Worm (Caenorhabditis elegans) whole organism, late embryonic: ENCODE results near the gene nhr-243.
A peak's percentile ranks its signal among the peaks of the same experiment; 100 is the strongest.

Source experiments
- C38D4.7 ChIP-seq: fragments of 200-800 bp; sonication (Bioruptor generic); optimal IDR thresholded peaks from 2 replicates; lab custom pipeline; 2018; ENCODE audit warnings: mild to moderate bottlenecking, missing genetic modification characterization, moderate library complexity, missing compliant biosample characterization
- F13H6.1 ChIP-seq: sonication (generic microtip); optimal IDR thresholded peaks from 2 replicates; lab custom pipeline; 2016; ENCODE audit warnings: missing genetic modification characterization, missing compliant biosample characterization
- K09A11.1 ChIP-seq: sonication (generic microtip); optimal IDR thresholded peaks from 2 replicates; lab custom pipeline; 2017; ENCODE audit warnings: antibody characterized with exemption, mild to moderate bottlenecking, missing genetic modification characterization, missing compliant biosample characterization; ENCODE audit not compliant: insufficient read depth
- ahr-1 ChIP-seq: sonication (generic microtip); optimal IDR thresholded peaks from 2 replicates; lab custom pipeline; 2016; ENCODE audit warnings: missing genetic modification characterization, missing compliant biosample characterization
- ama-1 ChIP-seq: fragments of 150-350 bp; optimal IDR thresholded peaks from 2 replicates; lab custom pipeline; 2014
- ceh-14 ChIP-seq: sonication (generic microtip); optimal IDR thresholded peaks from 2 replicates; lab custom pipeline; 2016; ENCODE audit warnings: missing genotype, missing genetic modification characterization, missing compliant biosample characterization
- ceh-18 ChIP-seq: sonication (generic microtip); optimal IDR thresholded peaks from 2 replicates; lab custom pipeline; 2016; ENCODE audit warnings: missing genetic modification characterization, missing compliant biosample characterization
- ceh-22 ChIP-seq: sonication (generic microtip); optimal IDR thresholded peaks from 2 replicates; lab custom pipeline; 2017; ENCODE audit warnings: missing biosample characterization, missing genetic modification characterization
- ceh-45 ChIP-seq: fragments of 200-800 bp; sonication (Bioruptor generic); IDR thresholded peaks from 2 replicates; pipeline ENCODE4 v1.3.6; 2022; ENCODE audit warnings: missing genetic modification reagents, missing genetic modification characterization, missing compliant biosample characterization
- ceh-6 ChIP-seq: fragments of 200-800 bp; sonication (Bioruptor generic); optimal IDR thresholded peaks from 2 replicates; lab custom pipeline; 2018; ENCODE audit warnings: mild to moderate bottlenecking, missing genetic modification characterization, missing compliant biosample characterization
- dmd-4 ChIP-seq: sonication (generic microtip); optimal IDR thresholded peaks from 2 replicates; lab custom pipeline; 2016; ENCODE audit warnings: borderline replicate concordance, missing genetic modification characterization, missing compliant biosample characterization
- dve-1 ChIP-seq: sonication (generic microtip); optimal IDR thresholded peaks from 2 replicates; lab custom pipeline; 2017; ENCODE audit warnings: antibody characterized with exemption, mild to moderate bottlenecking, missing genetic modification characterization, missing compliant biosample characterization
- elt-2 ChIP-seq: sonication (generic microtip); optimal IDR thresholded peaks from 2 replicates; lab custom pipeline; 2016; ENCODE audit warnings: missing genetic modification reagents, missing genetic modification characterization, missing compliant biosample characterization
- eyg-1 ChIP-seq: sonication (generic microtip); optimal IDR thresholded peaks from 2 replicates; lab custom pipeline; 2016; ENCODE audit warnings: missing genotype, missing genetic modification characterization, missing compliant biosample characterization
- fkh-6 ChIP-seq: sonication (generic microtip); optimal IDR thresholded peaks from 2 replicates; lab custom pipeline; 2016; ENCODE audit warnings: missing genetic modification characterization, missing compliant biosample characterization
- gmeb-2 ChIP-seq: sonication (generic microtip); optimal IDR thresholded peaks from 2 replicates; lab custom pipeline; 2016; ENCODE audit warnings: missing genetic modification characterization, inconsistent platforms, missing compliant biosample characterization
- hlh-13 ChIP-seq: fragments of 200-800 bp; sonication (Bioruptor generic); optimal IDR thresholded peaks from 2 replicates; lab custom pipeline; 2018; ENCODE audit warnings: mild to moderate bottlenecking, missing genetic modification characterization, missing compliant biosample characterization
- hlh-30 ChIP-seq: sonication (generic microtip); optimal IDR thresholded peaks from 2 replicates; lab custom pipeline; 2017; ENCODE audit warnings: antibody characterized with exemption, missing genetic modification characterization, missing compliant biosample characterization; ENCODE audit not compliant: insufficient read depth
- hlh-6 ChIP-seq: sonication (generic microtip); optimal IDR thresholded peaks from 2 replicates; lab custom pipeline; 2016; ENCODE audit warnings: missing genotype, missing genetic modification characterization, missing compliant biosample characterization
- hlh-8 ChIP-seq: sonication (generic microtip); optimal IDR thresholded peaks from 2 replicates; lab custom pipeline; 2016; ENCODE audit warnings: missing genotype, missing genetic modification characterization, missing compliant biosample characterization
- madf-2 ChIP-seq: sonication (generic microtip); optimal IDR thresholded peaks from 2 replicates; lab custom pipeline; 2017; ENCODE audit warnings: missing genetic modification characterization, missing compliant biosample characterization
- nfya-1 ChIP-seq: sonication (generic microtip); optimal IDR thresholded peaks from 2 replicates; lab custom pipeline; 2017; ENCODE audit warnings: missing genetic modification characterization, mild to moderate bottlenecking, missing compliant biosample characterization, antibody characterized with exemption, moderate library complexity
- nhr-11 ChIP-seq: fragments of 150-350 bp; optimal IDR thresholded peaks from 2 replicates; lab custom pipeline; 2014; ENCODE audit warnings: missing biosample characterization, missing genetic modification characterization
- pag-3 ChIP-seq: sonication (generic microtip); optimal IDR thresholded peaks from 2 replicates; lab custom pipeline; 2016; ENCODE audit warnings: missing compliant biosample characterization, missing genetic modification characterization, borderline replicate concordance
- pax-1 ChIP-seq: fragments of 150-350 bp; optimal IDR thresholded peaks from 2 replicates; lab custom pipeline; 2014; ENCODE audit warnings: missing biosample characterization, missing genetic modification characterization
- pha-2 ChIP-seq: sonication (generic microtip); optimal IDR thresholded peaks from 2 replicates; lab custom pipeline; 2017; ENCODE audit warnings: mild to moderate bottlenecking, missing genetic modification characterization, missing compliant biosample characterization
- pqm-1 ChIP-seq: sonication (generic microtip); optimal IDR thresholded peaks from 2 replicates; lab custom pipeline; 2016; ENCODE audit warnings: missing genetic modification characterization, missing compliant biosample characterization
- ref-2 ChIP-seq: sonication (generic microtip); optimal IDR thresholded peaks from 2 replicates; lab custom pipeline; 2016; ENCODE audit warnings: missing genetic modification characterization, missing compliant biosample characterization
- sdc-2 ChIP-seq: sonication (generic microtip); optimal IDR thresholded peaks from 2 replicates; lab custom pipeline; 2016; ENCODE audit warnings: missing genotype, missing genetic modification characterization, missing compliant biosample characterization
- sox-2 ChIP-seq: fragments of 200-800 bp; sonication (Bioruptor generic); IDR thresholded peaks from 2 replicates; pipeline ENCODE4 v1.3.6; 2022; ENCODE audit warnings: missing genetic modification reagents, missing genetic modification characterization, missing compliant biosample characterization
- syd-9 ChIP-seq: sonication (generic microtip); optimal IDR thresholded peaks from 2 replicates; lab custom pipeline; 2016; ENCODE audit warnings: mild to moderate bottlenecking, missing genetic modification characterization, moderate library complexity, missing compliant biosample characterization
- tbx-7 ChIP-seq: sonication (generic microtip); optimal IDR thresholded peaks from 2 replicates; lab custom pipeline; 2016; ENCODE audit warnings: missing genotype, missing genetic modification characterization, missing compliant biosample characterization
- unc-3 ChIP-seq, 2 experiments: fragments of 200-800 bp in 1 of 2; sonication (Bioruptor generic) in 1 of 2; sonication (generic microtip) in 1 of 2; conservative IDR thresholded peaks in 1 of 2; optimal IDR thresholded peaks in 1 of 2; 2 replicates each; pipeline versions ENCODE4 v1.3.6 to Lab custom; 2016 to 2022; ENCODE audit warnings: missing compliant biosample characterization in 2 of 2, missing genetic modification characterization in 2 of 2, missing genetic modification reagents in 1 of 2
- unc-42 ChIP-seq: sonication (generic microtip); optimal IDR thresholded peaks from 2 replicates; lab custom pipeline; 2016; ENCODE audit warnings: missing genotype, missing genetic modification characterization, missing compliant biosample characterization
- unc-55 ChIP-seq: sonication (generic microtip); optimal IDR thresholded peaks from 2 replicates; lab custom pipeline; 2017; ENCODE audit warnings: missing biosample characterization, missing genetic modification reagents, missing genetic modification characterization

nhr-243 gene

DNA sequence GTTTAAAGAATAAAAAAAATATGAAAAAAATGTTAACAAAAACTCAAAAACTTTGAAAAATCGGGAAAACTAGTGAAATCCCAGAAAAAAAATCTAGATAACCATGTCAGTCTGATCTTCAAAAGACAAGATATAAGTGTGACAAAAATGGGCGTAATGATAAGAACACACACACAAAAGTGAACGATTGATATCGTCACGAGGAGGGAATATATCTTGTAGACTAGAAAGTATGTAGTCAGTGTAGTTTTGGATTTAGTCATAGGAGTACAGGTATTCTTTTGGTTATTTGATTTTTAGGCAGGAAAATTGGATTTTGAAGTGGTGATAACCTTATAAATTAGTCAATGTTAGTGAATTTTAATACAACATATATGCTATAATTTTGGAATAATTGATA, 34.2 kb upstream of the nhr-243 start:
- TF ChIP-seq F13H6.1 (tag; lab: Kevin White, UChicago) (no peak), eyg-1 (tag; lab: Kevin White, UChicago) (no peak), unc-3 (GFP tag; conservative IDR thresholded peaks at IDR 0.05; lab: Robert Waterston, UW) (no peak), unc-3 (tag; optimal IDR thresholded peaks at IDR 0.05; lab: Kevin White, UChicago) (no peak), hlh-13 (GFP tag; lab: Kevin White, UChicago) (no peak), nhr-11 (peak; percentile 6), dve-1 (no peak), K09A11.1 (tag; lab: Kevin White, UChicago) (no peak)

- no peak for TF ChIP-seq sdc-2 (tag; lab: Kevin White, UChicago)
- TF ChIP-seq ceh-6: no peak
- TF ChIP-seq dmd-4 (tag; lab: Kevin White, UChicago): no peak
These were observed 30.9 kb upstream of the nhr-243 start, which contains the start of gene ptr-22 for ce11 chrV:18931279-18931678. Gene ptr-22, minus strand, starts transcription at chrV:18931379.

DNA sequence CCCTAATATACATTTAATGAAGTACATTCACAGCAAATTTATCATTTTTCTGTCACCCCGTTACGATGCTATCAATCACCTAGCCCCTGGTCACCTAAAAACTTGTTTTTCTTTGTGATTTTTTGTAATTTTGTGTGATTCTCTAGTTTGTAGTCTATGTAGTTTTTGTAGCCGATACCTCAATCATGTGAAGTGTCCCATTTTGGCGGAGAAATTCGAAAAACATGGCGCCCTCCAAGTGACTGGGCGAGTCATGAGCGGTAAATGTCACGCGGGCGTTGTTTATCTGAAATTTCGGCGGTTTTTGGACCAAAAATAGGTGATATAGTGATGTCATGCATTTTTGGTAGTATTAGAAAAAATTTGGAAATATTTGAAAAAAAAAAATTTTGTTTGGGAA, 30.4 kb upstream of the nhr-243 start:
- no peak for TF ChIP-seq sox-2 (GFP tag; lab: Robert Waterston, UW)
- no peak for TF ChIP-seq ceh-14
- TF ChIP-seq pha-2 (tag; lab: Kevin White, UChicago): no peak
- TF ChIP-seq pqm-1: no peak
- TF ChIP-seq nfya-1: no peak
- no peak for TF ChIP-seq unc-55 (GFP tag; lab: Kevin White, UChicago)
- TF ChIP-seq madf-2 (tag; lab: Kevin White, UChicago): no peak
- TF ChIP-seq hlh-30 (tag; lab: Kevin White, UChicago): no peak
- no peak for TF ChIP-seq pax-1 (tag; lab: Kevin White, UChicago)
- TF ChIP-seq ceh-45: no peak
- TF ChIP-seq ama-1 (lab: Kevin White, UChicago): no peak
- TF ChIP-seq unc-42: no peak
- no peak for TF ChIP-seq hlh-8 (tag; lab: Kevin White, UChicago)
- no peak for TF ChIP-seq nhr-11
- TF ChIP-seq dve-1: no peak
- TF ChIP-seq, all 69 proteins: peak for 0

DNA sequence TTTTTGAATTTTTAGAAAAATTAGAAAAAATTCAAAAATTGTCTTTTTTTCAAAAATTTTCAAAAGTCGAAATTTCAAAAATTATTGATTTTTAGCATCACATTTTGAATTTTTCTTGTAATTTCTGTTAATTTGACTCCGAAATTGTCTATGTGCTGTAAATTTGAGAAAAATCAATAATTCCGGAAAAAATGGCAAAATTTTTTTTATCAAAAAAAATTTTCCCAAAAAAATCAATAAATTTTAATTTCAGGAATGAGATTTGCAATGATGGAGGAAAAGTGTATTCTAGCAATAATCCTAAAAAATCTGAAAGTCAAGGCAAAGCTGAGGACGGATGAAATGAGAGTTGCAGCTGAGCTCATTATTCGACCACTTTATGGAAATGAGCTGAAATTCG, 17.1 kb upstream of the nhr-243 start:
- TF ChIP-seq ref-2 (tag; lab: Kevin White, UChicago) (no peak), hlh-8 (tag; lab: Kevin White, UChicago) (no peak), hlh-6 (tag; lab: Kevin White, UChicago) (no peak), ama-1 (lab: Kevin White, UChicago) (no peak), ceh-18 (no peak), unc-42 (no peak), ceh-22 (tag; lab: Kevin White, UChicago) (no peak), pag-3 (tag; lab: Kevin White, UChicago) (no peak), tbx-7 (tag; lab: Kevin White, UChicago) (no peak), syd-9 (no peak)

DNA sequence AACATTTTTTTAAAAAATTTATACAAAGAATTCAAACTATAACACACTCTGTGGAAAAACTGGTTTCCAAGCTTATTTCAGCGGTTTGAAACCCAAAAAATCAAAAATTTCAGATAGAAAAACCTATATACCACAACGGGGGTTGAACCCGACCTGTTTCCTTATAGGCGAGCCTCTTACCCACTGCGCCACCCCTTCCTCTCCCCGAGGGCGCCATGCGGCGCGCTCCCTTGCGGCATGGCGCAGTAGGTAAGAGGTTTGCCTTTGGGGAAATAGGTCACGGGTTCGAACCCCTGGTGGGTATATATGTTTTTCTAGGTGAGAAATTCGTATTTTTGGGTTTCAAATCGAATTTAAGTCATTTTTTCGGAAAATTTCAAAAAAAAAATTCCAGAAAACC, 12.8 kb upstream of the nhr-243 start:
- TF ChIP-seq pha-2 (tag; lab: Kevin White, UChicago) (peak; percentile 30), elt-2 (no peak), ahr-1 (tag; lab: Kevin White, UChicago) (no peak), gmeb-2 (tag; lab: Kevin White, UChicago) (no peak), C38D4.7 (GFP tag; lab: Kevin White, UChicago) (no peak), fkh-6 (tag; lab: Kevin White, UChicago) (no peak)
